Worm (Caenorhabditis elegans) whole organism, L3 larva: Measurements from ENCODE around the gene F32E10.8.

ENCODE experiments used
- ZK546.5 ChIP-seq: sonication (generic microtip); optimal IDR thresholded peaks from 2 replicates; lab custom pipeline; 2017; ENCODE audit warnings: missing biosample characterization, missing genetic modification characterization
- ama-1 ChIP-seq: fragments of 150-350 bp; optimal IDR thresholded peaks from 2 replicates; lab custom pipeline; 2018
- fkh-10 ChIP-seq: sonication (generic microtip); optimal IDR thresholded peaks from 2 replicates; lab custom pipeline; 2017; ENCODE audit warnings: missing biosample characterization, missing genetic modification reagents, missing genetic modification characterization
- lin-15B ChIP-seq: fragments of 150-350 bp; optimal IDR thresholded peaks from 2 replicates; lab custom pipeline; 2014; ENCODE audit warnings: missing biosample characterization, missing genetic modification characterization
- lin-39 ChIP-seq: fragments of 150-350 bp; optimal IDR thresholded peaks from 2 replicates; lab custom pipeline; 2018; ENCODE audit warnings: missing biosample characterization, missing genetic modification reagents, missing genetic modification characterization
- sea-2 ChIP-seq: fragments of 150-350 bp; sonication (generic microtip); optimal IDR thresholded peaks from 4 replicates; lab custom pipeline; 2014; ENCODE audit warnings: missing biosample characterization, missing genetic modification reagents, missing genetic modification characterization
- skn-1 ChIP-seq: fragments of 150-350 bp; optimal IDR thresholded peaks from 2 replicates; lab custom pipeline; 2014; ENCODE audit warnings: missing biosample characterization, missing genetic modification characterization
- unc-39 ChIP-seq: sonication (generic microtip); optimal IDR thresholded peaks from 4 replicates; lab custom pipeline; 2017; ENCODE audit warnings: missing biosample characterization, missing genetic modification characterization

DNA sequence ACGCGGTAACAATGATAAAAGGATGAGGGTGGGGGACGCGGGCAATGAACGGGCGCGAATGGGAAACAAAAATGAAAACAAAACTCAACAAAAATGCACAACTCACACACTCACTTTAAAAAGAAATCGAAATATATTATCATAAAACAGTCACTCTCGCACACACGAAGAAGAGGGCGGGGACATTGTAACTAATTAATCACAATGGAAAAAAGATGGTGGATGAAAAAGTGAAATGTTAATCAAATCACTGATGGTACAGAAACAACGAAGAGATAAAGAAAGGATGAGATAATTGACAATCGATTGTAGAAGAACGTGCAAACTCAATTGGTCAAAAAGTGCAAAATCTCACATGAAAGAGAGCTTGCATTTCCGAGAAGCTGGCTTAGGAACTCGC lies 8.2 kb upstream of the F32E10.8 start:
- no peak for TF ChIP-seq ama-1 (lab: Kevin White, UChicago)
- TF ChIP-seq skn-1 (tag; lab: Kevin White, UChicago): no peak
- TF ChIP-seq ZK546.5 (tag; lab: Kevin White, UChicago): no peak
- TF ChIP-seq unc-39: no peak
- no peak for TF ChIP-seq fkh-10
- TF ChIP-seq sea-2: no peak
- TF ChIP-seq lin-15B (tag; lab: Kevin White, UChicago): no peak
- no peak for TF ChIP-seq lin-39 (tag; lab: Kevin White, UChicago)
